Worm (Caenorhabditis elegans) whole organism, L4 larva: Measurements from ENCODE around the gene elo-3.

Experiments
- F26F4.8 ChIP-seq: fragments of 200-800 bp; sonication (Bioruptor generic); conservative IDR thresholded peaks from 2 replicates; pipeline ENCODE4 v1.3.6; 2022; ENCODE audit warnings: missing genetic modification characterization, missing compliant biosample characterization
- T20F7.1 ChIP-seq: fragments of 200-800 bp; sonication (Bioruptor generic); optimal IDR thresholded peaks from 2 replicates; lab custom pipeline; 2018; ENCODE audit warnings: mild to moderate bottlenecking, missing genetic modification characterization, missing compliant biosample characterization
- ZK546.5 ChIP-seq, 2 experiments: sonication (generic microtip); optimal IDR thresholded peaks; 2 replicates each; lab custom pipeline; 2017; ENCODE audit warnings: missing biosample characterization in 2 of 2, missing genetic modification characterization in 2 of 2
- aha-1 ChIP-seq: fragments of 150-350 bp; peaks from one replicate; lab custom pipeline; 2014; ENCODE audit warnings: missing biosample characterization, missing genetic modification characterization
- aly-2 ChIP-seq: sonication (generic microtip); optimal IDR thresholded peaks from 2 replicates; lab custom pipeline; 2018; ENCODE audit warnings: missing biosample characterization, missing genetic modification characterization
- ama-1 ChIP-seq: fragments of 150-350 bp; optimal IDR thresholded peaks from 2 replicates; lab custom pipeline; 2014; ENCODE audit warnings: inconsistent platforms, mixed read lengths
- ceh-20 ChIP-seq: fragments of 200-800 bp; sonication (Bioruptor generic); IDR thresholded peaks from 2 replicates; pipeline ENCODE4 v1.3.6; 2022; ENCODE audit warnings: missing genetic modification reagents, missing genetic modification characterization, missing compliant biosample characterization
- ceh-62 ChIP-seq: sonication (generic microtip); optimal IDR thresholded peaks from 2 replicates; lab custom pipeline; 2017; ENCODE audit warnings: missing biosample characterization, missing genetic modification characterization
- cey-2 ChIP-seq: sonication (generic microtip); optimal IDR thresholded peaks from 3 replicates; lab custom pipeline; 2017; ENCODE audit warnings: missing genetic modification characterization, mild to moderate bottlenecking, missing compliant biosample characterization, antibody characterized with exemption, borderline replicate concordance; ENCODE audit not compliant: insufficient read depth
- daf-16 ChIP-seq, 3 experiments: sonication (generic microtip); optimal IDR thresholded peaks; 2 replicates each; lab custom pipeline; 2016 to 2017; ENCODE audit warnings: missing genetic modification characterization in 3 of 3, missing genetic modification reagents in 3 of 3, mild to moderate bottlenecking in 2 of 3, missing compliant biosample characterization in 2 of 3, missing biosample characterization in 1 of 3, moderate library complexity in 1 of 3
- dmd-6 ChIP-seq: fragments of 200-800 bp; sonication (Bioruptor generic); IDR thresholded peaks from 2 replicates; pipeline ENCODE4 v1.3.6; 2022; ENCODE audit warnings: missing genetic modification reagents, missing genetic modification characterization, missing compliant biosample characterization
- duxl-1 ChIP-seq: sonication (generic microtip); optimal IDR thresholded peaks from 2 replicates; lab custom pipeline; 2016; ENCODE audit warnings: mild to moderate bottlenecking, missing genetic modification characterization, moderate library complexity, missing compliant biosample characterization; ENCODE audit not compliant: poor library complexity
- dve-1 ChIP-seq: sonication (generic microtip); optimal IDR thresholded peaks from 2 replicates; lab custom pipeline; 2017; ENCODE audit warnings: antibody characterized with exemption, mild to moderate bottlenecking, missing genetic modification characterization, missing compliant biosample characterization; ENCODE audit not compliant: insufficient read depth
- egl-27 ChIP-seq: sonication (generic microtip); optimal IDR thresholded peaks from 3 replicates; lab custom pipeline; 2017; ENCODE audit warnings: missing biosample characterization, missing genetic modification reagents, missing genetic modification characterization
- egl-43 ChIP-seq: fragments of 200-800 bp; sonication (Bioruptor generic); IDR thresholded peaks from 2 replicates; pipeline ENCODE4 v1.3.6; 2022; ENCODE audit warnings: missing genetic modification reagents, missing genetic modification characterization, missing compliant biosample characterization
- fkh-10 ChIP-seq: fragments of 150-350 bp; optimal IDR thresholded peaks from 2 replicates; lab custom pipeline; 2014; ENCODE audit warnings: missing biosample characterization, missing genetic modification reagents, missing genetic modification characterization
- fos-1 ChIP-seq: fragments of 150-350 bp; optimal IDR thresholded peaks from 2 replicates; lab custom pipeline; 2014; ENCODE audit warnings: missing biosample characterization, missing genetic modification characterization
- hlh-11 ChIP-seq: fragments of 200-800 bp; sonication (Bioruptor generic); optimal IDR thresholded peaks from 2 replicates; lab custom pipeline; 2018; ENCODE audit warnings: mild to moderate bottlenecking, missing genetic modification characterization, missing compliant biosample characterization
- hlh-30 ChIP-seq: sonication (generic microtip); optimal IDR thresholded peaks from 2 replicates; lab custom pipeline; 2017; ENCODE audit warnings: antibody characterized with exemption, mild to moderate bottlenecking, missing genetic modification characterization, missing compliant biosample characterization; ENCODE audit not compliant: insufficient read depth
- jun-1 ChIP-seq: fragments of 150-350 bp; optimal IDR thresholded peaks from 2 replicates; lab custom pipeline; 2014; ENCODE audit warnings: missing biosample characterization, missing genetic modification reagents, missing genetic modification characterization
- lim-7 ChIP-seq: fragments of 200-800 bp; sonication (Bioruptor generic); IDR thresholded peaks from 2 replicates; pipeline ENCODE4 v1.3.6; 2022; ENCODE audit warnings: missing genetic modification characterization, missing compliant biosample characterization
- lin-1 ChIP-seq: fragments of 200-800 bp; sonication (Bioruptor generic); IDR thresholded peaks from 2 replicates; pipeline ENCODE4 v1.3.6; 2022; ENCODE audit warnings: missing genetic modification reagents, missing genetic modification characterization, missing compliant biosample characterization
- lin-29 ChIP-seq: fragments of 200-800 bp; sonication (Bioruptor generic); IDR thresholded peaks from 2 replicates; pipeline ENCODE4 v1.3.6; 2022; ENCODE audit warnings: missing genetic modification reagents, missing genetic modification characterization, missing compliant biosample characterization
- lin-39 ChIP-seq: fragments of 150-350 bp; optimal IDR thresholded peaks from 2 replicates; lab custom pipeline; 2014; ENCODE audit warnings: missing biosample characterization, missing genetic modification reagents, missing genetic modification characterization
- lir-3 ChIP-seq: sonication (generic microtip); optimal IDR thresholded peaks from 2 replicates; lab custom pipeline; 2016; ENCODE audit warnings: mild to moderate bottlenecking, missing genetic modification characterization, missing compliant biosample characterization
- lsy-2 ChIP-seq, 2 experiments: fragments of 150-350 bp in 1 of 2; sonication (generic microtip) in 1 of 2; optimal IDR thresholded peaks; 2 replicates each; lab custom pipeline; 2014 to 2017; ENCODE audit warnings: missing biosample characterization in 2 of 2, missing genetic modification characterization in 2 of 2
- mdl-1 ChIP-seq, 2 experiments: fragments of 150-350 bp in 1 of 2; sonication (generic microtip) in 1 of 2; optimal IDR thresholded peaks; 2 replicates each; lab custom pipeline; 2014 to 2017; ENCODE audit warnings: missing biosample characterization in 2 of 2, missing genetic modification characterization in 2 of 2
- mdt-29 ChIP-seq: fragments of 200-800 bp; sonication (Bioruptor generic); IDR thresholded peaks from 2 replicates; pipeline ENCODE4 v1.3.6; 2022; ENCODE audit warnings: missing genetic modification reagents, missing genetic modification characterization, missing compliant biosample characterization
- mep-1 ChIP-seq: fragments of 150-350 bp; sonication (generic microtip); optimal IDR thresholded peaks from 3 replicates; lab custom pipeline; 2014; ENCODE audit warnings: missing biosample characterization, missing genetic modification characterization
- nhr-10 ChIP-seq: fragments of 150-350 bp; optimal IDR thresholded peaks from 2 replicates; lab custom pipeline; 2014; ENCODE audit warnings: missing biosample characterization, missing genetic modification characterization
- nhr-102 ChIP-seq: sonication (generic microtip); optimal IDR thresholded peaks from 2 replicates; lab custom pipeline; 2016; ENCODE audit warnings: mild to moderate bottlenecking, missing genetic modification characterization, moderate library complexity, missing compliant biosample characterization
- nhr-11 ChIP-seq: fragments of 150-350 bp; optimal IDR thresholded peaks from 2 replicates; lab custom pipeline; 2014; ENCODE audit warnings: missing biosample characterization, missing genetic modification characterization
- nhr-111 ChIP-seq: fragments of 200-800 bp; sonication (Bioruptor generic); optimal IDR thresholded peaks from 2 replicates; lab custom pipeline; 2018; ENCODE audit warnings: mild to moderate bottlenecking, missing genetic modification characterization, missing compliant biosample characterization
- nhr-28 ChIP-seq: fragments of 150-350 bp; optimal IDR thresholded peaks from 2 replicates; lab custom pipeline; 2014; ENCODE audit warnings: missing biosample characterization, missing genetic modification characterization
- nhr-41 ChIP-seq: fragments of 200-800 bp; sonication (Bioruptor generic); IDR thresholded peaks from 2 replicates; pipeline ENCODE4 v1.3.6; 2022; ENCODE audit warnings: missing genetic modification reagents, missing genetic modification characterization, missing compliant biosample characterization
- nhr-48 ChIP-seq: sonication (generic microtip); optimal IDR thresholded peaks from 2 replicates; lab custom pipeline; 2016; ENCODE audit warnings: mild to moderate bottlenecking, missing genetic modification characterization, missing compliant biosample characterization
- nhr-76 ChIP-seq: fragments of 150-350 bp; optimal IDR thresholded peaks from 2 replicates; lab custom pipeline; 2014; ENCODE audit warnings: missing biosample characterization, missing genetic modification characterization
- nhr-77 ChIP-seq: fragments of 150-350 bp; optimal IDR thresholded peaks from 2 replicates; lab custom pipeline; 2014; ENCODE audit warnings: missing biosample characterization, missing genetic modification characterization
- pha-4 ChIP-seq, 2 experiments: fragments of 150-350 bp in 1 of 2; fragments of 200-800 bp in 1 of 2; sonication (Bioruptor generic) in 1 of 2; IDR thresholded peaks in 1 of 2; optimal IDR thresholded peaks in 1 of 2; 2 replicates each; pipeline versions ENCODE4 v1.3.6 to Lab custom; 2014 to 2022; ENCODE audit warnings: missing genetic modification characterization in 2 of 2, missing genetic modification reagents in 2 of 2, missing biosample characterization in 1 of 2, missing compliant biosample characterization in 1 of 2
- php-3 ChIP-seq: fragments of 200-800 bp; sonication (Bioruptor generic); IDR thresholded peaks from 2 replicates; pipeline ENCODE4 v1.3.6; 2022; ENCODE audit warnings: missing genetic modification reagents, missing genetic modification characterization, missing compliant biosample characterization
- pqm-1 ChIP-seq: sonication (generic microtip); optimal IDR thresholded peaks from 2 replicates; lab custom pipeline; 2017; ENCODE audit warnings: missing biosample characterization, missing genetic modification characterization
- tag-97 ChIP-seq: fragments of 200-800 bp; sonication (Bioruptor generic); IDR thresholded peaks from 2 replicates; pipeline ENCODE4 v1.3.6; 2022; ENCODE audit warnings: missing genetic modification characterization, missing compliant biosample characterization
- tra-1 ChIP-seq: fragments of 200-800 bp; sonication (Bioruptor generic); IDR thresholded peaks from 2 replicates; pipeline ENCODE4 v1.3.6; 2022; ENCODE audit warnings: missing genetic modification reagents, missing genetic modification characterization, missing compliant biosample characterization
- unc-62 ChIP-seq, 3 experiments: fragments of 150-350 bp in 1 of 3; sonication (generic microtip); optimal IDR thresholded peaks in 2 of 3; peaks in 1 of 3; 1 replicate in 1 of 3; 2 replicates in 2 of 3; lab custom pipeline; 2014 to 2017; ENCODE audit warnings: missing biosample characterization in 3 of 3, missing genetic modification characterization in 3 of 3, missing genetic modification reagents in 3 of 3, missing genotype in 1 of 3
- vab-7 ChIP-seq: fragments of 200-800 bp; sonication (Bioruptor generic); IDR thresholded peaks from 2 replicates; pipeline ENCODE4 v1.3.6; 2022; ENCODE audit warnings: missing genetic modification reagents, missing genetic modification characterization, missing compliant biosample characterization
- zfp-2 ChIP-seq: sonication (generic microtip); optimal IDR thresholded peaks from 2 replicates; lab custom pipeline; 2016; ENCODE audit warnings: mild to moderate bottlenecking, missing genetic modification characterization, missing compliant biosample characterization
- zip-2 ChIP-seq: fragments of 150-350 bp; optimal IDR thresholded peaks from 2 replicates; lab custom pipeline; 2014; ENCODE audit warnings: missing biosample characterization, missing genetic modification characterization

elo-3 gene

DNA sequence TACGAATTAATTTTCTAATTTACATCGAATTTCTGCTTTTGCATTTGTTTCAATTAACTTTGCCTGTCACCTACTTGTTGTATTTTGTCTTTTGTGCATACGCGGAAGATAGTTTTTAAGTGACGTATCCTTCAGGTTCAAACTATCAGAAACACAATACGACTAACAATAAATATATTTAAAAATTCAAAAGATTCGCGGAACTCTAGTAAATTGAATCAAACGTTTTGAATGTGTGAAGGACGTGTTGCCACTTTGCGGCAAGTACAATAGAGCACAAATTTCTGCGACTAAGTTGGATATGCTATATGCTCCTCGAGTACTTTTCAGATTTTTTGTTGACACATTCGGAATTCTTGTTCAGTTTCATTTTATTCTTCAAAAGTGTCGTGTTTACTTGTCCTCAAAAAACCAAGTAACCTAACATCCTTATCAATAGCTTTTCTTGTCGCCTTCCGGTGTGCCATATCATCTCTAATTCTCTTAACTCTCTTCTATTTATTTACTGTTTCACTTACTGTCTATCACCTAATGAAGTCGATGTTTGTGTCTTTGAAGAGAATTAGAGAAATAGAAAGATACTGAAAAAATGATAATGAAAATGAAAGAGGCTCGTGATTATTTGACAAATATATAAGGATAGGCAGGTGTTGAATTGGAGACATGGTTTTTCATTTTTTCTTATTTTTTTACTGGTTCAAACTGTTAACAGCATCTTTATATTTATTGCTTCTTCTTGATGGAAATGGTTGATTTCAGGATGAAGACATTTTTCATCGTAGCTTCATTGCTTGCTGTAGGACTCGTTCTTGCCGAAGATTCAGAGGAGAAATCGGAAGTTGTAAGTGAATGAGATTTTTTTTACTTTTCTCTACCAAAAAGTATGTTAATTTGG is 48.7 kb upstream of the elo-3 start, which contains the start of gene srlf-7:
Gene srlf-7, plus strand, starts transcription at position 760 of the 895 bp plus-strand sequence.
- no peak for TF ChIP-seq tag-97 (GFP tag; lab: Robert Waterston, UW)
- no peak for TF ChIP-seq zfp-2
- TF ChIP-seq nhr-10 (tag; lab: Kevin White, UChicago), result peak; percentile 87
- no peak for TF ChIP-seq aly-2 (tag; lab: Kevin White, UChicago)
- TF ChIP-seq ZK546.5 (tag; optimal IDR thresholded peaks at IDR 0.05; lab: Kevin White, UChicago), result no peak
- TF ChIP-seq F26F4.8 (GFP tag; lab: Robert Waterston, UW), result no peak
- TF ChIP-seq dve-1, result peak; percentile 98
- TF ChIP-seq lin-1, result peak; percentile 97
- TF ChIP-seq jun-1 (tag; lab: Kevin White, UChicago), result peak; percentile 62
- peak; percentile 87 for TF ChIP-seq nhr-48 (tag; lab: Kevin White, UChicago)
- TF ChIP-seq dmd-6 (GFP tag; lab: Robert Waterston, UW), result peak; percentile 98
- no peak for TF ChIP-seq lin-39 (tag; lab: Kevin White, UChicago)
- TF ChIP-seq mdl-1 (tag; optimal IDR thresholded peaks at IDR 0.05; lab: Kevin White, UChicago), result peak; percentile 0 to 87
- TF ChIP-seq vab-7, result no peak
- TF ChIP-seq nhr-11 (tag; lab: Kevin White, UChicago), result peak; percentile 32
- TF ChIP-seq nhr-28 (tag; lab: Kevin White, UChicago), result peak; percentile 99
- no peak for TF ChIP-seq egl-27 (tag; lab: Kevin White, UChicago)
- peak; percentile 92 for TF ChIP-seq php-3 (GFP tag; lab: Robert Waterston, UW)
- peak; percentile 77 for TF ChIP-seq hlh-30 (tag; lab: Kevin White, UChicago)
- TF ChIP-seq duxl-1, result no peak
- TF ChIP-seq ceh-62, result no peak
- TF ChIP-seq lin-29 (GFP tag; lab: Robert Waterston, UW), result no peak
- TF ChIP-seq lsy-2 (tag; optimal IDR thresholded peaks at IDR 0.05; lab: Kevin White, UChicago), result peak in 1 of 2 experiments; percentile 48
- no peak for TF ChIP-seq lim-7 (GFP tag; lab: Robert Waterston, UW)
- TF ChIP-seq unc-62 (GFP tag; optimal IDR thresholded peaks at IDR 0.05 in 1 of 2; lab: Kevin White, UChicago), result peak; percentile 29 to 47
- TF ChIP-seq unc-62 (tag; optimal IDR thresholded peaks at IDR 0.05; lab: Kevin White, UChicago), result no peak
- peak; percentile 95 for TF ChIP-seq hlh-11 (tag; lab: Kevin White, UChicago)
- peak; percentile 68; the same call in 1 of the 2 replicates for TF ChIP-seq nhr-41 (GFP tag; lab: Robert Waterston, UW)
- TF ChIP-seq zip-2 (tag; lab: Kevin White, UChicago), result no peak
- TF ChIP-seq lir-3 (tag; lab: Kevin White, UChicago), result no peak
- 0 out of 2 replicates have a peak, but pooled peaks have one; percentile 19 for TF ChIP-seq ceh-20 (GFP tag; lab: Robert Waterston, UW)
- TF ChIP-seq nhr-77 (tag; lab: Kevin White, UChicago), result peak; percentile 95
- TF ChIP-seq aha-1 (tag; lab: Kevin White, UChicago), result peak; percentile 96
- TF ChIP-seq tra-1, result peak; percentile 78
- no peak for TF ChIP-seq mdt-29 (GFP tag; lab: Robert Waterston, UW)
- TF ChIP-seq pha-4 (GFP tag; IDR thresholded peaks at IDR 0.05; lab: Robert Waterston, UW), result peak; percentile 56; the same call in 1 of the 2 replicates
- no peak for TF ChIP-seq pha-4 (tag; optimal IDR thresholded peaks at IDR 0.05; lab: Kevin White, UChicago)
- TF ChIP-seq T20F7.1 (GFP tag; lab: Kevin White, UChicago), result peak; percentile 75
- peak; percentile 78 for TF ChIP-seq nhr-102
- TF ChIP-seq cey-2, result peak; percentile 36
- peak; percentile 41 for TF ChIP-seq fkh-10 (GFP tag; lab: Kevin White, UChicago)
- peak; percentile 70 for TF ChIP-seq mep-1 (tag; lab: Kevin White, UChicago)
- TF ChIP-seq fos-1 (tag; lab: Kevin White, UChicago), result peak; percentile 52
- TF ChIP-seq nhr-111 (GFP tag; lab: Kevin White, UChicago), result no peak
- TF ChIP-seq pqm-1 (tag; lab: Kevin White, UChicago), result peak; percentile 97
- no peak for TF ChIP-seq egl-43 (GFP tag; lab: Robert Waterston, UW)
- no peak for TF ChIP-seq nhr-76 (tag; lab: Kevin White, UChicago)
- TF ChIP-seq ama-1 (lab: Kevin White, UChicago), result peak; percentile 38
- TF ChIP-seq daf-16 (GFP tag; optimal IDR thresholded peaks at IDR 0.05; lab: Kevin White, UChicago), result peak in 1 of 2 experiments; percentile 87
- peak; percentile 100 for TF ChIP-seq daf-16 (tag; optimal IDR thresholded peaks at IDR 0.05; lab: Kevin White, UChicago)
